Worm (Caenorhabditis elegans) whole organism, L2 larva: Measurements from ENCODE around the gene msrp-3.
"Not testable (repeated sequence)": the region's sequence is repeated elsewhere in the genome, so short reads cannot be mapped to it uniquely, and the experiment has no call there.

Experiments used
- aly-2 ChIP-seq: fragments of 150-350 bp; optimal IDR thresholded peaks from 2 replicates; lab custom pipeline; 2014; ENCODE audit warnings: missing biosample characterization, missing genetic modification characterization
- blmp-1 ChIP-seq: sonication (generic microtip); optimal IDR thresholded peaks from 2 replicates; lab custom pipeline; 2017; ENCODE audit warnings: missing genetic modification characterization, mild to moderate bottlenecking, missing compliant biosample characterization, antibody characterized with exemption, moderate library complexity; ENCODE audit not compliant: insufficient read depth
- dmd-4 ChIP-seq: sonication (generic microtip); optimal IDR thresholded peaks from 2 replicates; lab custom pipeline; 2017; ENCODE audit warnings: missing biosample characterization, missing genetic modification characterization
- elt-1 ChIP-seq: fragments of 150-350 bp; optimal IDR thresholded peaks from 2 replicates; lab custom pipeline; 2014; ENCODE audit warnings: missing biosample characterization, missing genetic modification characterization
- elt-3 ChIP-seq: sonication (generic microtip); optimal IDR thresholded peaks from 2 replicates; lab custom pipeline; 2017; ENCODE audit warnings: missing biosample characterization, missing genetic modification characterization
- nhr-21 ChIP-seq: fragments of 150-350 bp; optimal IDR thresholded peaks from 2 replicates; lab custom pipeline; 2014; ENCODE audit warnings: missing biosample characterization, missing genetic modification characterization
- snpc-4 ChIP-seq: fragments of 150-350 bp; optimal IDR thresholded peaks from 2 replicates; lab custom pipeline; 2014; ENCODE audit warnings: missing biosample characterization, missing genetic modification characterization
- zag-1 ChIP-seq: fragments of 150-350 bp; optimal IDR thresholded peaks from 2 replicates; lab custom pipeline; 2014; ENCODE audit warnings: missing biosample characterization, missing genetic modification characterization

- not testable (repeated sequence) for TF ChIP-seq elt-1 (tag; lab: Kevin White, UChicago); nhr-21 (tag; lab: Kevin White, UChicago); snpc-4 (tag; lab: Kevin White, UChicago); dmd-4 (tag; lab: Kevin White, UChicago); aly-2; elt-3 (tag; lab: Kevin White, UChicago); blmp-1; zag-1 (tag; lab: Kevin White, UChicago)
Measured at ce11 chrII:822730-823129, 8.1 kb upstream of the msrp-3 start, which contains the start of gene msrp-4.
